Worm (Caenorhabditis elegans) whole organism, midembryonic: ENCODE measurements around the gene K08H2.7.

Source experiments
- flt-1 ChIP-seq: fragments of 200-800 bp; sonication (Bioruptor generic); IDR thresholded peaks from 2 replicates; pipeline ENCODE4 v1.3.6; 2022; ENCODE audit warnings: missing genetic modification characterization, missing compliant biosample characterization
- klf-2 ChIP-seq: fragments of 200-800 bp; sonication (Bioruptor generic); conservative IDR thresholded peaks from 2 replicates; pipeline ENCODE4 v1.3.6; 2022; ENCODE audit warnings: missing genetic modification reagents, missing genetic modification characterization, missing compliant biosample characterization
- ztf-29 ChIP-seq: fragments of 200-800 bp; sonication (Bioruptor generic); IDR thresholded peaks from 2 replicates; pipeline ENCODE4 v1.3.6; 2022; ENCODE audit warnings: missing genetic modification reagents, missing genetic modification characterization, missing compliant biosample characterization

DNA sequence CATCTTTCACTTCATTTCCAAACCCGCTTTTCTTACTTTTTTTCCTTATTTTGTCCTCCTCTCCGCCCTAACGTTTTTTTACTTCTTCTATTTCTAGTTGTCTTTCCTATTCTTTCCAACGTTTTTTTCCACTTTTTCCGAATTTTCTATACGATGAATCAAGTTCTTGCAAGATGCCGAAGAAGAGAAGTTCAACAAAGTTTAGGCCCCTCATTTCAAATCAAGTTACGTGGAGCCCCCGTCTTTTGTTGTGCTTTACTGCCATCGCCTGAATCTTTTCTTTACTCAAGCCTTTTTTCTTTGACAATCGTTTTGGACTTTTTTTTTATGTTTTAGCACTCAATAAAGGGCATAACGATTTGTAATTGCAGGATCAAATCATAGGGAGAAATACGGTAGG, 46.8 kb downstream of the K08H2.7 start, which contains the start of gene unc-9:
- TF ChIP-seq ztf-29 (GFP tag; lab: Robert Waterston, UW) (no peak), klf-2 (GFP tag; lab: Robert Waterston, UW) (no peak), flt-1 (GFP tag; lab: Robert Waterston, UW) (no peak)
